Worm (Caenorhabditis elegans): ENCODE data around the gene rgs-10.

- no peak for TF ChIP-seq lsy-2 (tag; optimal IDR thresholded peaks at IDR 0.05)
- no peak for TF ChIP-seq lin-13 (tag; optimal IDR thresholded peaks at IDR 0.05)
- no peak for TF ChIP-seq elt-3 (tag; optimal IDR thresholded peaks at IDR 0.05)
- TF ChIP-seq pha-4 (tag; optimal IDR thresholded peaks at IDR 0.05) = no peak
- no peak for TF ChIP-seq unc-39 (tag; optimal IDR thresholded peaks at IDR 0.05)
- no peak for TF ChIP-seq mab-5 (tag; optimal IDR thresholded peaks at IDR 0.05)
- TF ChIP-seq nhr-28 (tag; optimal IDR thresholded peaks at IDR 0.05) = no peak
These were observed 1.7 kb downstream of the rgs-10 start, which contains the start of gene rgs-11 for ce11 chrX:14964253-14964652.

All from whole organism, mixed stage, embryonic.